Worm (Caenorhabditis elegans): ENCODE results near the gene hil-3.
"Not testable (repeated sequence)": the region's sequence is repeated elsewhere in the genome, so short reads cannot be mapped to it uniquely, and the experiment has no call there.

Gene hil-3

DNA sequence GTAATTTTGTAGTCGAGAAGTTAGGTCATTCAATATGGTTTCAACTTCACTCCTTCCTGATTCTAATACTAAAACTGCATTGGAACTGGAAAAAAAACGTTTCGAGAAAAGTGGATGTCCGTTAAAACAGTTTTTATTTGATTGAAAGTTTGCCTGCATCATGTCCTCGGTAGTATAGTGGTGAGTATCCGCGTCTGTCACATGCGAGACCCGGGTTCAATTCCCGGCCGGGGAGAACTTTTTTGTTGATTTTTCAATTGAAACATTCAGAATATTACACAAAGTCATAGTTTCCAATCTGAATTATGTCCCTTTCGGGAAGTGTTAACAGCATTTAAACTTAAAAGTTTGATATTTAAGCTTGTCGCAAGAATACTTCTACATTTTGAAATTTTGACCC is 10.0 kb upstream of the hil-3 start:
- no peak for TF ChIP-seq mec-3 (tag; optimal IDR thresholded peaks at IDR 0.05; ENCODE audit: borderline replicate concordance)
- TF ChIP-seq ttx-3 (tag; optimal IDR thresholded peaks at IDR 0.05): no peak
- no peak for TF ChIP-seq dve-1 (tag; optimal IDR thresholded peaks at IDR 0.05)
- no peak for TF ChIP-seq ceh-6 (GFP tag; optimal IDR thresholded peaks at IDR 0.05)
- no peak for TF ChIP-seq tbx-7 (tag; optimal IDR thresholded peaks at IDR 0.05)
- TF ChIP-seq hlh-30 (tag; optimal IDR thresholded peaks at IDR 0.05; ENCODE audit: insufficient read depth): no peak

DNA sequence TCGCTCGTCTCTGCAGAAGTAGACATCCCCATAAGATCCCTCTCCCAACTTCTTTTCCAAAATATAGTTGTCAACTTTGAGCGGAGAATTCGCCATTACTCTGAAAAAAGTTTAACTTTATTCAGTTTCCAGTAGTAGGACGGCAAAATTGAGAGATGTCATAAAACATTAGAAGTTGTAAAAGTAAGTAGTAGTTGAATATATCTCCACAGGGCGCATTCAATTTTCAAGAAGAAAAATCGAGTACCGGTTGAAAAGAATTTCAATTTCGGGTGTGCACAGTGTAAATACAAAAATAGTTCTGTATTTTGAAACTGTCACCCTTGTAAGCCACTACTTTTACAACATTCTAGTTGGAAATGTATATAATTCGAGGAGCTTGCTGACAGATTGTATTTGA is 8.3 kb upstream of the hil-3 start, which contains the start of gene F22F1.2:
F22F1.2 (minus strand) TSS at position 101 of the 400 bp plus-strand sequence.
- TF ChIP-seq elt-4 (tag; optimal IDR thresholded peaks at IDR 0.05): no peak
- TF ChIP-seq hlh-15 (tag; optimal IDR thresholded peaks at IDR 0.05): no peak
- no peak for TF ChIP-seq ceh-18 (tag; optimal IDR thresholded peaks at IDR 0.05)
- TF ChIP-seq K02D7.2 (tag; optimal IDR thresholded peaks at IDR 0.05): no peak
- no peak for TF ChIP-seq sox-4 (tag; optimal IDR thresholded peaks at IDR 0.05)
- no peak for TF ChIP-seq ceh-31 (tag; optimal IDR thresholded peaks at IDR 0.05)
- TF ChIP-seq eyg-1 (tag; optimal IDR thresholded peaks at IDR 0.05): no peak
- TF ChIP-seq pqm-1 (tag; optimal IDR thresholded peaks at IDR 0.05): no peak
- no peak for TF ChIP-seq unc-55 (GFP tag; optimal IDR thresholded peaks at IDR 0.05)

DNA sequence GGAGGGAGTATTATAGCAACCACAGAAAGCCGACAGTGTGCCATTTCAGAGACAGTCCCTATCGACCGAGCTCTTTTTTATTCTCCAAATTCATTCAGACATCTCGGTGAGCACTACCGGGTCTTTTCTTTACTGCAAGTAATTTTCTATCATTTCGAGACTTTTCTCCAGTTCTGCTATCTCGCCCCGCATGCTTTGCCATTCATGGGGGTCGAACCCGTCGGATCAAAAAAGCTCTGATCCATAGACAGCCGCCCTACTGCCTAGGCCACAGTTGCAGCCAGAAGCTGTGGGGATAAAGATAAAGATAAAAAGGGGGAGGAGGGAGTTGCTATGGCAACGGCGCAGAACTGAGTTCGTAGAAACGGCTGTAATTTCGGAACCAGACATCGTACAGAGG is 7.6 kb upstream of the hil-3 start:
- no peak for TF ChIP-seq ceh-14 (tag; optimal IDR thresholded peaks at IDR 0.05)
- TF ChIP-seq ama-1 (optimal IDR thresholded peaks at IDR 0.05): no peak
- TF ChIP-seq rnt-1 (tag; optimal IDR thresholded peaks at IDR 0.05): no peak
- no peak for TF ChIP-seq K02D7.2 (tag; optimal IDR thresholded peaks at IDR 0.05)
- no peak for TF ChIP-seq ceh-6 (GFP tag; optimal IDR thresholded peaks at IDR 0.05)
- TF ChIP-seq ceh-24 (tag; optimal IDR thresholded peaks at IDR 0.05): no peak
- no peak for TF ChIP-seq sox-4 (tag; optimal IDR thresholded peaks at IDR 0.05)
- TF ChIP-seq syd-9 (tag; optimal IDR thresholded peaks at IDR 0.05): no peak
- TF ChIP-seq mec-3 (tag; optimal IDR thresholded peaks at IDR 0.05; ENCODE audit: borderline replicate concordance): no peak
- no peak for TF ChIP-seq unc-42 (tag; optimal IDR thresholded peaks at IDR 0.05)
- no peak for TF ChIP-seq T23F11.4 (GFP tag; optimal IDR thresholded peaks at IDR 0.05)
- no peak for TF ChIP-seq ztf-16 (tag; optimal IDR thresholded peaks at IDR 0.05)
- no peak for TF ChIP-seq nhr-11 (tag; optimal IDR thresholded peaks at IDR 0.05)
- no peak for TF ChIP-seq nhr-232 (tag; optimal IDR thresholded peaks at IDR 0.05)
- TF ChIP-seq elt-2 (tag; optimal IDR thresholded peaks at IDR 0.05): no peak
- TF ChIP-seq dve-1 (tag; optimal IDR thresholded peaks at IDR 0.05): no peak

DNA sequence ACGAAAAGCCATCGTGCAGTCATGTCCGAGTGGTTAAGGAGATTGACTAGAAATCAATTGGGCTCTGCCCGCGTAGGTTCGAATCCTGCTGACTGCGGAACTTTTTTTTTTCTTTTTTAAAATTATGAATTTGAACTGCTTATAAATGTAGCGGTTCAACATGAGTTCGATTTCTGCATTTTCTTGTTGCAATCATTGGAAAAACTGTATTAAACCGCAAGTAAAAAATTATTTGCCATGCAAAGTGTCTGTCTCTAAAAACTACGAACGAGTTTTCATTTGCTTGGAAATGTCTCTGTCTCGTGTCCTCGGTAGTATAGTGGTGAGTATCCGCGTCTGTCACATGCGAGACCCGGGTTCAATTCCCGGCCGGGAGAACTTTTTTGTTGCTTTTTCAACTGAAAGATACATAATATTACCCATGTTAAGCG is 3.5 kb upstream of the hil-3 start:
- TF ChIP-seq ceh-45 (GFP tag; IDR thresholded peaks at IDR 0.05): 0 out of 2 replicates have a peak, but pooled peaks have one; percentile 29
- peak; percentile 7 for TF ChIP-seq ceh-18 (tag; optimal IDR thresholded peaks at IDR 0.05)
- peak; percentile 13 for TF ChIP-seq dve-1 (tag; optimal IDR thresholded peaks at IDR 0.05)
- peak; percentile 54 for TF ChIP-seq unc-3 (GFP tag; conservative IDR thresholded peaks at IDR 0.05)
- TF ChIP-seq unc-3 (tag; optimal IDR thresholded peaks at IDR 0.05): not testable (repeated sequence)
- peak; percentile 2 for TF ChIP-seq K09A11.1 (tag; optimal IDR thresholded peaks at IDR 0.05; ENCODE audit: insufficient read depth)
- peak; percentile 20 for TF ChIP-seq nfya-1 (tag; optimal IDR thresholded peaks at IDR 0.05)
- TF ChIP-seq hlh-30 (tag; optimal IDR thresholded peaks at IDR 0.05; ENCODE audit: insufficient read depth): peak; percentile 79
- peak; percentile 8 for TF ChIP-seq unc-86 (tag; optimal IDR thresholded peaks at IDR 0.05)

DNA sequence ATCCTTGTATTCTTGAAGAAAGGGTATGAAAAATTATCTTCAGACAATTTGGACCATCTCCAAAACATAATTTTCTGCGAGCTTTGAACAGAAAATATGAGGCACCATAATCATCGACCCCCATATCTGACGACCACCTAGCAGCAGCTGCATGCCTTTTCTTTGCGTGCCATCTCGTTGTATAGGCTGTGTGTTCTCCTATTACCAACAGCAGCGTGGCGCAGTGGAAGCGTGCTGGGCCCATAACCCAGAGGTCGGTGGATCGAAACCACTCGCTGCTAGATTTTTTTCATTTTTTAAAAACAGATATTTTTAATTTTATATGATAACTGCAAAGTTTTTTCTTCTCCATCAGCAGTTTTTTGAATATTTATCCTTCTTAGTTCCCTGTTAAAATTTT is 3.0 kb upstream of the hil-3 start:
- TF ChIP-seq pha-4 (tag; optimal IDR thresholded peaks at IDR 0.05) (no peak), ceh-6 (GFP tag; optimal IDR thresholded peaks at IDR 0.05) (peak; percentile 70), K02D7.2 (tag; optimal IDR thresholded peaks at IDR 0.05) (peak; percentile 73), elt-4 (tag; optimal IDR thresholded peaks at IDR 0.05) (no peak), Y22D7AL.16 (tag; optimal IDR thresholded peaks at IDR 0.05) (peak; percentile 84), nfya-1 (tag; optimal IDR thresholded peaks at IDR 0.05) (peak; percentile 7), ceh-45 (GFP tag; IDR thresholded peaks at IDR 0.05) (peak; percentile 86), nhr-232 (tag; optimal IDR thresholded peaks at IDR 0.05) (peak; percentile 69), fkh-10 (GFP tag; optimal IDR thresholded peaks at IDR 0.05) (no peak), pqm-1 (tag; optimal IDR thresholded peaks at IDR 0.05) (no peak), mec-3 (tag; optimal IDR thresholded peaks at IDR 0.05; ENCODE audit: borderline replicate concordance) (no peak), tbx-7 (tag; optimal IDR thresholded peaks at IDR 0.05) (no peak), unc-55 (GFP tag; optimal IDR thresholded peaks at IDR 0.05) (no peak), pax-1 (tag; optimal IDR thresholded peaks at IDR 0.05) (no peak), dve-1 (tag; optimal IDR thresholded peaks at IDR 0.05) (no peak), C38D4.7 (GFP tag; optimal IDR thresholded peaks at IDR 0.05) (peak; percentile 75), ceh-22 (tag; optimal IDR thresholded peaks at IDR 0.05) (no peak), fkh-6 (tag; optimal IDR thresholded peaks at IDR 0.05) (peak; percentile 44), syd-9 (tag; optimal IDR thresholded peaks at IDR 0.05) (no peak), ceh-18 (tag; optimal IDR thresholded peaks at IDR 0.05) (no peak), sdc-2 (tag; optimal IDR thresholded peaks at IDR 0.05) (peak; percentile 71), ceh-24 (tag; optimal IDR thresholded peaks at IDR 0.05) (peak; percentile 75), hlh-6 (tag; optimal IDR thresholded peaks at IDR 0.05) (peak; percentile 81), ceh-9 (tag; optimal IDR thresholded peaks at IDR 0.05) (peak; percentile 76), ceh-30 (tag; optimal IDR thresholded peaks at IDR 0.05) (peak; percentile 49), ama-1 (optimal IDR thresholded peaks at IDR 0.05) (no peak)

Measured in whole organism, late embryonic.